Fruit fly (Drosophila melanogaster): Measurements from ENCODE around the gene CG10584.

DNA sequence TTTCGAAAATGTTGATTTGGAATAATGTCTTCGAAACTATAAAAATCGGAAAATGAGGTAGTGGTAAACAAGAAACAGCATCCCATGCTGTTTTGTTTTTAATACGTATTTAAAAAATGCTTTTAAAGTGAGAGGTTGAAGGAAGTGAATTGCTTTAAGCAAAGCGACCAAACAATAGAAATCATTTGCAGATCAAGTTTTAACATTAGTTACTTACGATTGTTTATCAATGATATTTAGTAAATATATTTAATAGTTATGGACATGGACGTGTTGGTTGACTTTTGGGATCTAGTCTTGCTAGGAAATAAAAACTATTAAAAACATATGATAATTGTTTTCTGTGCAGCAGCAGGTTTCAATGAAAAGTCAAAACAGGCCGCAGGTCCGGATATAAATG lies 25.1 kb upstream of the CG10584 start:
- TF ChIP-seq CG8478 (optimal IDR thresholded peaks at IDR 0.05) (no peak), pan (optimal IDR thresholded peaks at IDR 0.05) (no peak), psq (optimal IDR thresholded peaks at IDR 0.05) (no peak)
